Fruit fly (Drosophila melanogaster) whole organism, adult: Measurements from ENCODE around the gene Ugt316A1.

Experiments used
- CG11617 ChIP-seq: fragments of 200-800 bp; sonication (Bioruptor generic); optimal IDR thresholded peaks from 2 replicates; lab custom pipeline; 2017; ENCODE audit warnings: mild to moderate bottlenecking, missing biosample characterization, missing genetic modification reagents, missing genetic modification characterization
- CG14711 ChIP-seq: fragments of 200-800 bp; sonication (Bioruptor generic); optimal IDR thresholded peaks from 2 replicates; lab custom pipeline; 2018; ENCODE audit warnings: missing biosample characterization, mild to moderate bottlenecking, missing genetic modification characterization, moderate library complexity
- CG7045 ChIP-seq: fragments of 200-800 bp; sonication (Bioruptor generic); optimal IDR thresholded peaks from 2 replicates; lab custom pipeline; 2017; ENCODE audit warnings: missing biosample characterization, mild to moderate bottlenecking, missing genetic modification characterization
- Clk ChIP-seq: fragments of 200-800 bp; sonication (Bioruptor generic); optimal IDR thresholded peaks from 2 replicates; lab custom pipeline; 2017; ENCODE audit warnings: missing biosample characterization, missing genetic modification characterization
- bab1 ChIP-seq: fragments of 200-800 bp; sonication (Bioruptor generic); optimal IDR thresholded peaks from 3 replicates; lab custom pipeline; 2019; ENCODE audit warnings: missing biosample characterization, mild to moderate bottlenecking, missing genetic modification characterization, moderate library complexity
- kay ChIP-seq: fragments of 200-800 bp; sonication (Bioruptor generic); peaks from one replicate; lab custom pipeline; 2016; ENCODE audit warnings: missing biosample characterization, missing genetic modification characterization, borderline replicate concordance
- tj ChIP-seq: fragments of 200-800 bp; sonication (Bioruptor generic); optimal IDR thresholded peaks from 3 replicates; lab custom pipeline; 2017; ENCODE audit warnings: missing biosample characterization, mild to moderate bottlenecking, missing genetic modification characterization, moderate library complexity

- TF ChIP-seq tj (GFP tag; lab: Kevin White, UChicago) (no peak), CG11617 (no peak), kay (GFP tag; lab: Kevin White, UChicago) (no peak), CG14711 (tag; lab: Kevin White, UChicago) (no peak), CG7045 (no peak), bab1 (GFP tag; lab: Kevin White, UChicago) (no peak), Clk (GFP tag; lab: Kevin White, UChicago) (no peak)
Observed at dm6 chr3L:19019308-19019749, 43.3 kb downstream of the Ugt316A1 start.
